Worm (Caenorhabditis elegans): ENCODE measurements around the gene F26G1.15.

ce11 chrII:4747063-4747462 lies 43.0 kb upstream of the F26G1.15 start:
- no peak for TF ChIP-seq lim-6 (tag; optimal IDR thresholded peaks at IDR 0.05)
- TF ChIP-seq pax-1 (tag; optimal IDR thresholded peaks at IDR 0.05): no peak
- TF ChIP-seq nfya-1 (tag; optimal IDR thresholded peaks at IDR 0.05): no peak
